Fruit fly (Drosophila melanogaster): ENCODE data around the gene tnc.
A peak's percentile ranks its signal among the peaks of the same experiment; 100 is the strongest.

The tnc gene

dm6 chr3R:25039028-25039476, 54.9 kb downstream of the tnc start, which contains the start of the genes Ythdf and bai (continued):
- TF ChIP-seq ind (GFP tag; optimal IDR thresholded peaks at IDR 0.05) (no peak), CG12769 (tag; optimal IDR thresholded peaks at IDR 0.05) (no peak), CG6689 (GFP tag; IDR thresholded peaks at IDR 0.05) (no peak), CG13296 (GFP tag; optimal IDR thresholded peaks at IDR 0.05) (no peak), CG17912 (GFP tag; optimal IDR thresholded peaks at IDR 0.05) (no peak), Deaf1 (tag; optimal IDR thresholded peaks at IDR 0.05) (no peak), bcd (GFP tag; optimal IDR thresholded peaks at IDR 0.05) (no peak), CG12219 (GFP tag; optimal IDR thresholded peaks at IDR 0.05) (no peak), da (GFP tag; optimal IDR thresholded peaks at IDR 0.05) (no peak), NFAT (GFP tag; IDR thresholded peaks at IDR 0.05) (no peak; the same call in 1 of the 2 replicates), Antp (GFP tag; optimal IDR thresholded peaks at IDR 0.05) (no peak), pum (GFP tag; optimal IDR thresholded peaks at IDR 0.05) (no peak), CG11696 (GFP tag; IDR thresholded peaks at IDR 0.05) (no peak), dpn (GFP tag; optimal IDR thresholded peaks at IDR 0.05) (peak; percentile 47 to 54), gsb (GFP tag; IDR thresholded peaks at IDR 0.05) (no peak), B-H1 (GFP tag; IDR thresholded peaks at IDR 0.05) (no peak), sc (optimal IDR thresholded peaks at IDR 0.05) (no peak), sc (GFP tag; optimal IDR thresholded peaks at IDR 0.05) (no peak), aop (GFP tag; IDR thresholded peaks at IDR 0.05) (no peak), CG18764 (GFP tag; optimal IDR thresholded peaks at IDR 0.05) (no peak), CG2129 (GFP tag; IDR thresholded peaks at IDR 0.05; ENCODE audit: partially characterized antibody) (peak; percentile 74), CG2678 (tag; optimal IDR thresholded peaks at IDR 0.05) (no peak), CG11398 (GFP tag; optimal IDR thresholded peaks at IDR 0.05) (peak; percentile 2), CG5953 (GFP tag; IDR thresholded peaks at IDR 0.05) (no peak), vvl (GFP tag; IDR thresholded peaks at IDR 0.05) (no peak), Camta (GFP tag; optimal IDR thresholded peaks at IDR 0.05) (peak; percentile 30), wdn (GFP tag; IDR thresholded peaks at IDR 0.05) (no peak), ERR (GFP tag; optimal IDR thresholded peaks at IDR 0.05) (peak; percentile 13), CG18619 (GFP tag; optimal IDR thresholded peaks at IDR 0.05) (no peak), psq (GFP tag; optimal IDR thresholded peaks at IDR 0.05) (peak; percentile 49), tap (tag; optimal IDR thresholded peaks at IDR 0.05) (no peak), Trl (optimal IDR thresholded peaks at IDR 0.05) (no peak), Trl (GFP tag; optimal IDR thresholded peaks at IDR 0.05) (peak; percentile 31), CG3407 (GFP tag; optimal IDR thresholded peaks at IDR 0.05) (no peak), crol (GFP tag; IDR thresholded peaks at IDR 0.05) (no peak), lab (GFP tag; optimal IDR thresholded peaks at IDR 0.05) (no peak), CG4282 (GFP tag; optimal IDR thresholded peaks at IDR 0.05) (no peak), CG12744 (GFP tag; optimal IDR thresholded peaks at IDR 0.05) (no peak), Xrp1 (GFP tag; IDR thresholded peaks at IDR 0.05) (no peak), CG4360 (GFP tag; IDR thresholded peaks at IDR 0.05) (no peak), fd96Cb (tag; optimal IDR thresholded peaks at IDR 0.05) (no peak), Ets65A (GFP tag) (peak; percentile 93), oc (tag; optimal IDR thresholded peaks at IDR 0.05) (no peak), CG12155 (GFP tag; optimal IDR thresholded peaks at IDR 0.05) (peak; percentile 63), CG7963 (GFP tag; IDR thresholded peaks at IDR 0.05; ENCODE audit: partially characterized antibody) (peak; percentile 55; the same call in 1 of the 3 replicates), CG16863 (GFP tag; optimal IDR thresholded peaks at IDR 0.05) (no peak), Med (GFP tag) (peak; percentile 73), ken (GFP tag; IDR thresholded peaks at IDR 0.05) (peak; percentile 52; the same call in 2 of the 3 replicates), CG10267 (tag; optimal IDR thresholded peaks at IDR 0.05) (peak; percentile 98), Optix (GFP tag; IDR thresholded peaks at IDR 0.05) (no peak), Gug (GFP tag; IDR thresholded peaks at IDR 0.05) (no peak), Nf-YC (tag; optimal IDR thresholded peaks at IDR 0.05) (no peak), CG9876 (GFP tag; optimal IDR thresholded peaks at IDR 0.05) (no peak)
